Worm (Caenorhabditis elegans) whole organism, L1 larva: ENCODE results near the gene F19F10.11.
A peak's percentile ranks its signal among the peaks of the same experiment; 100 is the strongest.

Experiments used
- C04F5.9 ChIP-seq: sonication (generic microtip); optimal IDR thresholded peaks from 2 replicates; lab custom pipeline; 2016; ENCODE audit warnings: missing genetic modification characterization, missing compliant biosample characterization
- C16A3.4 ChIP-seq: fragments of 150-350 bp; optimal IDR thresholded peaks from 2 replicates; lab custom pipeline; 2014; ENCODE audit warnings: missing biosample characterization, missing genetic modification characterization
- Y116A8C.19 ChIP-seq: sonication (generic microtip); optimal IDR thresholded peaks from 2 replicates; lab custom pipeline; 2016; ENCODE audit warnings: missing compliant biosample characterization, missing genetic modification characterization, borderline replicate concordance
- aly-2 ChIP-seq: fragments of 150-350 bp; optimal IDR thresholded peaks from 2 replicates; lab custom pipeline; 2014; ENCODE audit warnings: missing biosample characterization, missing genetic modification characterization
- blmp-1 ChIP-seq: fragments of 150-350 bp; optimal IDR thresholded peaks from 2 replicates; lab custom pipeline; 2014; ENCODE audit warnings: missing biosample characterization, missing genetic modification characterization
- ceh-8 ChIP-seq: fragments of 200-800 bp; sonication (Bioruptor generic); optimal IDR thresholded peaks from 2 replicates; lab custom pipeline; 2018; ENCODE audit warnings: mild to moderate bottlenecking, missing genetic modification characterization, moderate library complexity, missing compliant biosample characterization
- ceh-88 ChIP-seq: fragments of 200-800 bp; sonication (Bioruptor generic); IDR thresholded peaks from 2 replicates; pipeline ENCODE4 v1.3.6; 2022; ENCODE audit warnings: missing genetic modification characterization, missing compliant biosample characterization
- ces-1 ChIP-seq: fragments of 150-350 bp; optimal IDR thresholded peaks from 2 replicates; lab custom pipeline; 2014; ENCODE audit warnings: missing biosample characterization, missing genetic modification reagents, missing genetic modification characterization
- dpl-1 ChIP-seq, 3 experiments: fragments of 150-350 bp in 2 of 3; sonication (generic microtip) in 1 of 3; optimal IDR thresholded peaks; 2 replicates each; lab custom pipeline; 2014 to 2017; ENCODE audit warnings: missing biosample characterization in 3 of 3, missing genetic modification characterization in 3 of 3, missing genetic modification reagents in 3 of 3
- dsc-1 ChIP-seq: sonication (generic microtip); optimal IDR thresholded peaks from 2 replicates; lab custom pipeline; 2016; ENCODE audit warnings: mild to moderate bottlenecking, missing genetic modification characterization, missing compliant biosample characterization
- efl-3 ChIP-seq: fragments of 200-800 bp; sonication (Bioruptor generic); optimal IDR thresholded peaks from 2 replicates; lab custom pipeline; 2018; ENCODE audit warnings: mild to moderate bottlenecking, missing genetic modification characterization, missing compliant biosample characterization
- elt-2 ChIP-seq: sonication (generic microtip); optimal IDR thresholded peaks from 2 replicates; lab custom pipeline; 2016; ENCODE audit warnings: missing genetic modification characterization, mild to moderate bottlenecking, inconsistent platforms, missing compliant biosample characterization, missing genetic modification reagents
- ets-5 ChIP-seq: fragments of 200-800 bp; sonication (Bioruptor generic); IDR thresholded peaks from 2 replicates; pipeline ENCODE4 v1.3.6; 2022; ENCODE audit warnings: missing genetic modification characterization, missing compliant biosample characterization
- fkh-4 ChIP-seq: sonication (generic microtip); optimal IDR thresholded peaks from 2 replicates; lab custom pipeline; 2016; ENCODE audit warnings: missing compliant biosample characterization, missing genetic modification characterization, borderline replicate concordance
- fkh-8 ChIP-seq: sonication (generic microtip); optimal IDR thresholded peaks from 2 replicates; lab custom pipeline; 2016; ENCODE audit warnings: mild to moderate bottlenecking, missing genetic modification characterization, missing compliant biosample characterization
- fos-1 ChIP-seq: fragments of 150-350 bp; optimal IDR thresholded peaks from 2 replicates; lab custom pipeline; 2014; ENCODE audit warnings: missing biosample characterization, missing genetic modification characterization
- grh-1 ChIP-seq: fragments of 200-800 bp; sonication (Bioruptor generic); IDR thresholded peaks from 2 replicates; pipeline ENCODE4 v1.3.6; 2022; ENCODE audit warnings: missing genetic modification reagents, missing genetic modification characterization, missing compliant biosample characterization
- hpl-2 ChIP-seq: fragments of 150-350 bp; optimal IDR thresholded peaks from 2 replicates; lab custom pipeline; 2014; ENCODE audit warnings: missing biosample characterization, missing genetic modification reagents, missing genetic modification characterization
- jun-1 ChIP-seq: fragments of 150-350 bp; optimal IDR thresholded peaks from 2 replicates; lab custom pipeline; 2014; ENCODE audit warnings: missing biosample characterization, missing genetic modification reagents, missing genetic modification characterization
- lin-13 ChIP-seq: fragments of 150-350 bp; optimal IDR thresholded peaks from 2 replicates; lab custom pipeline; 2014; ENCODE audit warnings: missing biosample characterization, missing genetic modification reagents, missing genetic modification characterization
- lin-15B ChIP-seq: fragments of 150-350 bp; sonication (generic microtip); optimal IDR thresholded peaks from 3 replicates; lab custom pipeline; 2014; ENCODE audit warnings: missing biosample characterization, missing genetic modification characterization
- lir-3 ChIP-seq: sonication (generic microtip); optimal IDR thresholded peaks from 2 replicates; lab custom pipeline; 2016; ENCODE audit warnings: mild to moderate bottlenecking, missing genetic modification characterization, moderate library complexity, missing compliant biosample characterization; ENCODE audit not compliant: poor library complexity
- mep-1 ChIP-seq: fragments of 150-350 bp; optimal IDR thresholded peaks from 2 replicates; lab custom pipeline; 2014; ENCODE audit warnings: missing biosample characterization, missing genetic modification characterization
- nhr-237 ChIP-seq: fragments of 150-350 bp; optimal IDR thresholded peaks from 2 replicates; lab custom pipeline; 2014; ENCODE audit warnings: missing biosample characterization, missing genetic modification characterization
- nhr-47 ChIP-seq: sonication (generic microtip); optimal IDR thresholded peaks from 2 replicates; lab custom pipeline; 2016; ENCODE audit warnings: mild to moderate bottlenecking, missing genetic modification characterization, moderate library complexity, missing compliant biosample characterization
- nhr-76 ChIP-seq: sonication (generic microtip); optimal IDR thresholded peaks from 2 replicates; lab custom pipeline; 2017; ENCODE audit warnings: missing biosample characterization, missing genetic modification characterization
- nhr-84 ChIP-seq: sonication (generic microtip); optimal IDR thresholded peaks from 2 replicates; lab custom pipeline; 2017; ENCODE audit warnings: missing biosample characterization, missing genetic modification characterization
- rnt-1 ChIP-seq: sonication (generic microtip); optimal IDR thresholded peaks from 2 replicates; lab custom pipeline; 2016; ENCODE audit warnings: mild to moderate bottlenecking, missing genetic modification characterization, moderate library complexity, missing compliant biosample characterization
- snu-23 ChIP-seq: sonication (generic microtip); optimal IDR thresholded peaks from 2 replicates; lab custom pipeline; 2016; ENCODE audit warnings: missing genetic modification characterization, missing compliant biosample characterization
- sox-4 ChIP-seq: sonication (generic microtip); optimal IDR thresholded peaks from 2 replicates; lab custom pipeline; 2016; ENCODE audit warnings: missing genetic modification characterization, missing compliant biosample characterization
- sup-37 ChIP-seq: fragments of 200-800 bp; sonication (Bioruptor generic); optimal IDR thresholded peaks from 2 replicates; lab custom pipeline; 2018; ENCODE audit warnings: mild to moderate bottlenecking, missing genetic modification characterization, missing compliant biosample characterization
- tbx-2 ChIP-seq: sonication (generic microtip); optimal IDR thresholded peaks from 2 replicates; lab custom pipeline; 2016; ENCODE audit warnings: missing genetic modification characterization, missing compliant biosample characterization
- unc-30 ChIP-seq: sonication (generic microtip); optimal IDR thresholded peaks from 2 replicates; lab custom pipeline; 2017; ENCODE audit warnings: missing biosample characterization, missing genetic modification characterization
- unc-86 ChIP-seq: sonication (generic microtip); optimal IDR thresholded peaks from 2 replicates; lab custom pipeline; 2016; ENCODE audit warnings: missing genetic modification characterization, missing compliant biosample characterization
- vab-15 ChIP-seq: sonication (generic microtip); optimal IDR thresholded peaks from 2 replicates; lab custom pipeline; 2017; ENCODE audit warnings: missing genotype, mild to moderate bottlenecking, missing genetic modification characterization, missing compliant biosample characterization
- xbp-1 ChIP-seq: sonication (generic microtip); optimal IDR thresholded peaks from 2 replicates; lab custom pipeline; 2016; ENCODE audit warnings: missing genetic modification characterization, missing compliant biosample characterization
- ztf-11 ChIP-seq, 2 experiments: sonication (generic microtip); optimal IDR thresholded peaks; 2 replicates each; lab custom pipeline; 2016 to 2017; ENCODE audit warnings: missing genetic modification characterization in 2 of 2, missing biosample characterization in 1 of 2, missing compliant biosample characterization in 1 of 2

Gene F19F10.11

ce11 chrV:7575563-7575962 lies 11.9 kb downstream of the F19F10.11 start, which contains the start of the genes snu-66 and ints-9 (continued):
- peak; percentile 68 to 79 (median 79) for TF ChIP-seq dpl-1 (GFP tag; optimal IDR thresholded peaks at IDR 0.05; lab: Kevin White, UChicago)
- peak; percentile 79 for TF ChIP-seq rnt-1 (tag; lab: Kevin White, UChicago)
- peak; percentile 81 for TF ChIP-seq nhr-47 (tag; lab: Kevin White, UChicago)
- TF ChIP-seq nhr-84 (tag; lab: Kevin White, UChicago): no peak
- TF ChIP-seq snu-23 (GFP tag; lab: Kevin White, UChicago): peak; percentile 84
- peak; percentile 74 for TF ChIP-seq C16A3.4 (tag; lab: Kevin White, UChicago)
- TF ChIP-seq ztf-11 (tag; optimal IDR thresholded peaks at IDR 0.05; lab: Kevin White, UChicago): peak in 1 of 2 experiments; percentile 33
- TF ChIP-seq lir-3 (tag; lab: Kevin White, UChicago): peak; percentile 18
- no peak for TF ChIP-seq unc-30 (tag; lab: Kevin White, UChicago)
- peak; percentile 33 for TF ChIP-seq fkh-8 (tag; lab: Kevin White, UChicago)
- peak; percentile 64 for TF ChIP-seq grh-1 (GFP tag; lab: Robert Waterston, UW)
- peak; percentile 53 for TF ChIP-seq unc-86 (tag; lab: Kevin White, UChicago)
- no peak for TF ChIP-seq C04F5.9 (tag; lab: Kevin White, UChicago)
- TF ChIP-seq sox-4 (tag; lab: Kevin White, UChicago): no peak
- peak; percentile 68 for TF ChIP-seq dsc-1 (tag; lab: Kevin White, UChicago)
- TF ChIP-seq blmp-1 (tag; lab: Kevin White, UChicago): peak; percentile 66
- peak; percentile 30 for TF ChIP-seq jun-1 (tag; lab: Kevin White, UChicago)
- TF ChIP-seq efl-3 (GFP tag; lab: Kevin White, UChicago): no peak
- no peak for TF ChIP-seq aly-2

ce11 chrV:7570955-7571354 lies 16.5 kb downstream of the F19F10.11 start, which contains the start of gene F19F10.14:
Gene F19F10.14, minus strand, starts transcription at chrV:7571055.
- TF ChIP-seq elt-2: no peak
- TF ChIP-seq C04F5.9 (tag; lab: Kevin White, UChicago): no peak
- no peak for TF ChIP-seq lin-13 (GFP tag; lab: Kevin White, UChicago)
- TF ChIP-seq sup-37 (GFP tag; lab: Kevin White, UChicago): no peak
- no peak for TF ChIP-seq ztf-11 (tag; optimal IDR thresholded peaks at IDR 0.05; lab: Kevin White, UChicago)
- no peak for TF ChIP-seq nhr-47 (tag; lab: Kevin White, UChicago)
- no peak for TF ChIP-seq nhr-237 (tag; lab: Kevin White, UChicago)
- no peak for TF ChIP-seq ceh-88 (GFP tag; lab: Robert Waterston, UW)
- no peak for TF ChIP-seq rnt-1 (tag; lab: Kevin White, UChicago)
- no peak for TF ChIP-seq vab-15
- no peak for TF ChIP-seq mep-1 (tag; lab: Kevin White, UChicago)
- no peak for TF ChIP-seq nhr-84 (tag; lab: Kevin White, UChicago)
- TF ChIP-seq fkh-8 (tag; lab: Kevin White, UChicago): no peak
- no peak for TF ChIP-seq dsc-1 (tag; lab: Kevin White, UChicago)
- no peak for TF ChIP-seq lin-15B (tag; lab: Kevin White, UChicago)
- no peak for TF ChIP-seq ceh-8 (GFP tag; lab: Kevin White, UChicago)
- no peak for TF ChIP-seq Y116A8C.19 (tag; lab: Kevin White, UChicago)
- TF ChIP-seq fos-1 (tag; lab: Kevin White, UChicago): no peak

DNA sequence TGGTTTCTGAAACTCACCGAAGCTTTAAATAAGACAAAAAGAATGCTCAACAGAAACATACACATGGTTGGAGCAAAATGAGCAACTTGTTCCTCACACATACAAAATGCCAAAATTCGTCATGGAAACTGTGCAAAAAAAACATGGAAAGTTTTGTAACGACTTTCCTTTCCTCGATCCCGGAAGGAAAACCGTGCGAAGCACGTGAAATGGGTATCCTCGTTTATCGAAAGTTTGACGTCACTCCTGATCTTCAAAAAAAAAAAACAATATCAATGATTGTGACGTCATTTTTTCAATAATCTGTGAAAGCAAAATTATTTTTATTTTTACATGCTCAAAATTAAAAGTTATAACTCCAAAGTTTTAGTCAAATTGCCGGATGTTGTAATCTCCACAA lies 17.2 kb downstream of the F19F10.11 start, which contains the start of gene clec-212:
clec-212 (minus strand) TSS at position 101 of the 400 bp plus-strand sequence.
- no peak for TF ChIP-seq ces-1 (GFP tag; lab: Kevin White, UChicago)
- TF ChIP-seq hpl-2 (GFP tag; lab: Kevin White, UChicago): no peak
- TF ChIP-seq lin-13 (GFP tag; lab: Kevin White, UChicago): no peak
- TF ChIP-seq nhr-76: no peak
- no peak for TF ChIP-seq tbx-2 (tag; lab: Kevin White, UChicago)
- TF ChIP-seq grh-1 (GFP tag; lab: Robert Waterston, UW): no peak
- no peak for TF ChIP-seq ets-5 (GFP tag; lab: Robert Waterston, UW)

DNA sequence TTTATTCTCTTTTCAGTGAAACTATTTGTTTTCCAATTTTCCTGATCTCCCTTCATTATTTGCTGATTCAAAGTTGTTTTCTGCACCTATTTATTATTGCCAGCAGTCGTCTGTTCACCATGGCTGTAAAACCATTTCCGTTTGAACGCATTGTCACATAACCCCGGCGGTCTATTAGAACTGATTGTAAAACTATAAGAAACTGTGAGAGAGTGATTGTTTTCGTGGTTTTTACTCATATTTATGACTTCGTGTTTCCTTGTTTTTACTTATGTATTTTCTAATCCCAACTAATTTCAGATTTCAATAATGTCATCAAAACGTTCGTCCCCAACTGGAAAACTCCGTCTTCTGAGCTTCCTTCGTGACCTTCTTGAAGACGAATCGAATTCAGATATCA lies 24.6 kb downstream of the F19F10.11 start, which contains the start of gene F19F10.1:
F19F10.1 (plus strand) TSS at position 301 of the 400 bp plus-strand sequence.
- TF ChIP-seq fos-1 (tag; lab: Kevin White, UChicago) (no peak), xbp-1 (tag; lab: Kevin White, UChicago) (no peak), tbx-2 (tag; lab: Kevin White, UChicago) (no peak), fkh-4 (tag; lab: Kevin White, UChicago) (no peak)
- TF ChIP-seq, all 84 proteins: peak for 0
